Fruit fly (Drosophila melanogaster): ENCODE results near the gene Edem1.

Edem1 gene

dm6 chrX:1854070-1854469 is 54.6 kb downstream of the Edem1 start (continued):
- TF ChIP-seq nom (GFP tag; optimal IDR thresholded peaks at IDR 0.05) = no peak
- peak; percentile 15 for TF ChIP-seq CG7839 (tag; optimal IDR thresholded peaks at IDR 0.05)
- no peak for TF ChIP-seq vnd (GFP tag; IDR thresholded peaks at IDR 0.05; ENCODE audit: partially characterized antibody)
- TF ChIP-seq CG2889 (GFP tag; IDR thresholded peaks at IDR 0.05) = peak; percentile 65; the same call in 2 of the 3 replicates
- TF ChIP-seq Abd-B (GFP tag; optimal IDR thresholded peaks at IDR 0.05) = no peak
- peak; percentile 15 for TF ChIP-seq CG10274 (GFP tag; optimal IDR thresholded peaks at IDR 0.05)
- TF ChIP-seq lmd (GFP tag; IDR thresholded peaks at IDR 0.05) = no peak; the same call in 1 of the 2 replicates
- TF ChIP-seq CG17568 (GFP tag; optimal IDR thresholded peaks at IDR 0.05) = peak; percentile 66
- TF ChIP-seq CG17361 (GFP tag; IDR thresholded peaks at IDR 0.05) = no peak
- TF ChIP-seq eyg (GFP tag; optimal IDR thresholded peaks at IDR 0.05) = peak; percentile 84
- peak; percentile 29; the same call in 1 of the 2 replicates for TF ChIP-seq Ada2b (GFP tag; IDR thresholded peaks at IDR 0.05)
- no peak for TF ChIP-seq sqz (GFP tag; optimal IDR thresholded peaks at IDR 0.05)
- TF ChIP-seq Ptx1 (GFP tag; IDR thresholded peaks at IDR 0.05) = no peak
- TF ChIP-seq NFAT (GFP tag; IDR thresholded peaks at IDR 0.05) = peak; percentile 60
- no peak for TF ChIP-seq Dip2 (GFP tag; IDR thresholded peaks at IDR 0.05)
- TF ChIP-seq CG10147 (GFP tag; optimal IDR thresholded peaks at IDR 0.05) = peak; percentile 26
- TF ChIP-seq unc-4 (GFP tag; IDR thresholded peaks at IDR 0.05; ENCODE audit: partially characterized antibody) = no peak
- peak; percentile 46 for TF ChIP-seq da (GFP tag; optimal IDR thresholded peaks at IDR 0.05)
- TF ChIP-seq HmgZ (tag; optimal IDR thresholded peaks at IDR 0.05) = peak; percentile 84
- TF ChIP-seq D (optimal IDR thresholded peaks at IDR 0.05) = no peak
- no peak for TF ChIP-seq D (GFP tag; optimal IDR thresholded peaks at IDR 0.05)
- TF ChIP-seq Usf (GFP tag; optimal IDR thresholded peaks at IDR 0.05) = no peak
- TF ChIP-seq salm (tag; optimal IDR thresholded peaks at IDR 0.05) = no peak
- peak; percentile 67 for TF ChIP-seq ATbp (GFP tag; optimal IDR thresholded peaks at IDR 0.05)
- TF ChIP-seq CG9215 (GFP tag; IDR thresholded peaks at IDR 0.05) = no peak
- TF ChIP-seq lbe (GFP tag; optimal IDR thresholded peaks at IDR 0.05) = peak; percentile 36
- TF ChIP-seq CG42726 (GFP tag; IDR thresholded peaks at IDR 0.05; ENCODE audit: partially characterized antibody) = no peak
- no peak for TF ChIP-seq phol (tag; optimal IDR thresholded peaks at IDR 0.05)
- TF ChIP-seq CG9437 (GFP tag; optimal IDR thresholded peaks at IDR 0.05) = no peak
- TF ChIP-seq CG15479 (GFP tag; optimal IDR thresholded peaks at IDR 0.05) = no peak
- no peak for TF ChIP-seq CG11560 (tag; IDR thresholded peaks at IDR 0.05)
- peak; percentile 82 for TF ChIP-seq CG6683 (GFP tag; optimal IDR thresholded peaks at IDR 0.05)
- TF ChIP-seq jumu (GFP tag; optimal IDR thresholded peaks at IDR 0.05) = peak; percentile 51
- TF ChIP-seq Hmr (GFP tag; optimal IDR thresholded peaks at IDR 0.05) = peak; percentile 95
- no peak for TF ChIP-seq CG4424 (GFP tag; optimal IDR thresholded peaks at IDR 0.05)
- TF ChIP-seq Dp (GFP tag; optimal IDR thresholded peaks at IDR 0.05) = no peak
- TF ChIP-seq CG10321 (GFP tag; IDR thresholded peaks at IDR 0.05) = no peak
- TF ChIP-seq CG8765 (GFP tag; IDR thresholded peaks at IDR 0.05) = no peak
- no peak for TF ChIP-seq gt (GFP tag; IDR thresholded peaks at IDR 0.05)
- TF ChIP-seq tna (GFP tag; IDR thresholded peaks at IDR 0.05; ENCODE audit: partially characterized antibody) = no peak
- TF ChIP-seq ci (GFP tag; IDR thresholded peaks at IDR 0.05) = peak; percentile 61; the same call in 2 of the 3 replicates
- TF ChIP-seq BEAF-32 (GFP tag; optimal IDR thresholded peaks at IDR 0.05) = no peak
- TF ChIP-seq eve (GFP tag; optimal IDR thresholded peaks at IDR 0.05) = no peak
- TF ChIP-seq Tbp (GFP tag; optimal IDR thresholded peaks at IDR 0.05) = no peak
- TF ChIP-seq PHDP (tag; optimal IDR thresholded peaks at IDR 0.05) = peak; percentile 58
- TF ChIP-seq Rfx (GFP tag; IDR thresholded peaks at IDR 0.05) = peak; percentile 80
- peak; percentile 16 for TF ChIP-seq Dip3 (GFP tag; optimal IDR thresholded peaks at IDR 0.05)
- TF ChIP-seq CG17802 (tag; optimal IDR thresholded peaks at IDR 0.05) = no peak
- peak; percentile 78 for TF ChIP-seq Fer3 (tag; optimal IDR thresholded peaks at IDR 0.05)
- TF ChIP-seq sc (optimal IDR thresholded peaks at IDR 0.05) = no peak
- TF ChIP-seq sc (GFP tag; optimal IDR thresholded peaks at IDR 0.05) = no peak
- TF ChIP-seq Atf3 (GFP tag; optimal IDR thresholded peaks at IDR 0.05) = no peak
